Worm (Caenorhabditis elegans) whole organism, late embryonic: Measurements from ENCODE around the gene lec-5.

Source experiments
- C08G9.2 ChIP-seq: sonication (generic microtip); optimal IDR thresholded peaks from 2 replicates; lab custom pipeline; 2016; ENCODE audit warnings: mild to moderate bottlenecking, missing genetic modification characterization, moderate library complexity, missing compliant biosample characterization
- F13H6.1 ChIP-seq: sonication (generic microtip); optimal IDR thresholded peaks from 2 replicates; lab custom pipeline; 2016; ENCODE audit warnings: missing genetic modification characterization, missing compliant biosample characterization
- K02D7.2 ChIP-seq: sonication (generic microtip); optimal IDR thresholded peaks from 2 replicates; lab custom pipeline; 2017; ENCODE audit warnings: mild to moderate bottlenecking, missing genetic modification characterization, missing compliant biosample characterization
- ahr-1 ChIP-seq: sonication (generic microtip); optimal IDR thresholded peaks from 2 replicates; lab custom pipeline; 2016; ENCODE audit warnings: missing genetic modification characterization, missing compliant biosample characterization
- ama-1 ChIP-seq: fragments of 150-350 bp; optimal IDR thresholded peaks from 2 replicates; lab custom pipeline; 2014
- ceh-14 ChIP-seq: sonication (generic microtip); optimal IDR thresholded peaks from 2 replicates; lab custom pipeline; 2016; ENCODE audit warnings: missing genotype, missing genetic modification characterization, missing compliant biosample characterization
- ceh-18 ChIP-seq: sonication (generic microtip); optimal IDR thresholded peaks from 2 replicates; lab custom pipeline; 2016; ENCODE audit warnings: missing genetic modification characterization, missing compliant biosample characterization
- ceh-19 ChIP-seq: fragments of 200-800 bp; sonication (Bioruptor generic); optimal IDR thresholded peaks from 2 replicates; lab custom pipeline; 2018; ENCODE audit warnings: mild to moderate bottlenecking, missing genetic modification characterization, missing compliant biosample characterization
- ceh-2 ChIP-seq: sonication (generic microtip); optimal IDR thresholded peaks from 2 replicates; lab custom pipeline; 2016; ENCODE audit warnings: missing genotype, missing genetic modification characterization, missing compliant biosample characterization
- ceh-22 ChIP-seq: sonication (generic microtip); optimal IDR thresholded peaks from 2 replicates; lab custom pipeline; 2017; ENCODE audit warnings: missing biosample characterization, missing genetic modification characterization
- ceh-30 ChIP-seq: fragments of 150-350 bp; optimal IDR thresholded peaks from 2 replicates; lab custom pipeline; 2014; ENCODE audit warnings: missing biosample characterization, missing genetic modification characterization
- ceh-31 ChIP-seq: sonication (generic microtip); optimal IDR thresholded peaks from 2 replicates; lab custom pipeline; 2016; ENCODE audit warnings: missing genetic modification characterization, missing compliant biosample characterization
- ceh-34 ChIP-seq: sonication (generic microtip); optimal IDR thresholded peaks from 2 replicates; lab custom pipeline; 2016; ENCODE audit warnings: mild to moderate bottlenecking, missing genetic modification characterization, missing compliant biosample characterization
- ceh-45 ChIP-seq: fragments of 200-800 bp; sonication (Bioruptor generic); IDR thresholded peaks from 2 replicates; pipeline ENCODE4 v1.3.6; 2022; ENCODE audit warnings: missing genetic modification reagents, missing genetic modification characterization, missing compliant biosample characterization
- ceh-9 ChIP-seq: sonication (generic microtip); optimal IDR thresholded peaks from 2 replicates; lab custom pipeline; 2016; ENCODE audit warnings: mild to moderate bottlenecking, missing genetic modification characterization, inconsistent platforms, missing compliant biosample characterization
- che-1 ChIP-seq: sonication (generic microtip); optimal IDR thresholded peaks from 2 replicates; lab custom pipeline; 2016; ENCODE audit warnings: mild to moderate bottlenecking, missing genetic modification characterization, missing compliant biosample characterization
- dve-1 ChIP-seq: sonication (generic microtip); optimal IDR thresholded peaks from 2 replicates; lab custom pipeline; 2017; ENCODE audit warnings: antibody characterized with exemption, mild to moderate bottlenecking, missing genetic modification characterization, missing compliant biosample characterization
- elt-2 ChIP-seq: sonication (generic microtip); optimal IDR thresholded peaks from 2 replicates; lab custom pipeline; 2016; ENCODE audit warnings: missing genetic modification reagents, missing genetic modification characterization, missing compliant biosample characterization
- elt-4 ChIP-seq: sonication (generic microtip); optimal IDR thresholded peaks from 2 replicates; lab custom pipeline; 2016; ENCODE audit warnings: missing genetic modification characterization, missing compliant biosample characterization
- eyg-1 ChIP-seq: sonication (generic microtip); optimal IDR thresholded peaks from 2 replicates; lab custom pipeline; 2016; ENCODE audit warnings: missing genotype, missing genetic modification characterization, missing compliant biosample characterization
- fax-1 ChIP-seq: sonication (generic microtip); optimal IDR thresholded peaks from 2 replicates; lab custom pipeline; 2016; ENCODE audit warnings: missing genotype, missing genetic modification characterization, missing compliant biosample characterization
- fkh-10 ChIP-seq: fragments of 150-350 bp; optimal IDR thresholded peaks from 2 replicates; lab custom pipeline; 2014; ENCODE audit warnings: missing biosample characterization, missing genetic modification reagents, missing genetic modification characterization
- fkh-6 ChIP-seq: sonication (generic microtip); optimal IDR thresholded peaks from 2 replicates; lab custom pipeline; 2016; ENCODE audit warnings: missing genetic modification characterization, missing compliant biosample characterization
- gmeb-2 ChIP-seq: sonication (generic microtip); optimal IDR thresholded peaks from 2 replicates; lab custom pipeline; 2016; ENCODE audit warnings: missing genetic modification characterization, inconsistent platforms, missing compliant biosample characterization
- hlh-13 ChIP-seq: fragments of 200-800 bp; sonication (Bioruptor generic); optimal IDR thresholded peaks from 2 replicates; lab custom pipeline; 2018; ENCODE audit warnings: mild to moderate bottlenecking, missing genetic modification characterization, missing compliant biosample characterization
- hlh-30 ChIP-seq: sonication (generic microtip); optimal IDR thresholded peaks from 2 replicates; lab custom pipeline; 2017; ENCODE audit warnings: antibody characterized with exemption, missing genetic modification characterization, missing compliant biosample characterization; ENCODE audit not compliant: insufficient read depth
- hlh-6 ChIP-seq: sonication (generic microtip); optimal IDR thresholded peaks from 2 replicates; lab custom pipeline; 2016; ENCODE audit warnings: missing genotype, missing genetic modification characterization, missing compliant biosample characterization
- madf-2 ChIP-seq: sonication (generic microtip); optimal IDR thresholded peaks from 2 replicates; lab custom pipeline; 2017; ENCODE audit warnings: missing genetic modification characterization, missing compliant biosample characterization
- nfya-1 ChIP-seq: sonication (generic microtip); optimal IDR thresholded peaks from 2 replicates; lab custom pipeline; 2017; ENCODE audit warnings: missing genetic modification characterization, mild to moderate bottlenecking, missing compliant biosample characterization, antibody characterized with exemption, moderate library complexity
- nhr-232 ChIP-seq: sonication (generic microtip); optimal IDR thresholded peaks from 2 replicates; lab custom pipeline; 2016; ENCODE audit warnings: missing genetic modification characterization, missing compliant biosample characterization
- odd-2 ChIP-seq: sonication (generic microtip); optimal IDR thresholded peaks from 2 replicates; lab custom pipeline; 2017; ENCODE audit warnings: antibody characterized with exemption, mild to moderate bottlenecking, missing genetic modification characterization, missing compliant biosample characterization
- pag-3 ChIP-seq: sonication (generic microtip); optimal IDR thresholded peaks from 2 replicates; lab custom pipeline; 2016; ENCODE audit warnings: missing compliant biosample characterization, missing genetic modification characterization, borderline replicate concordance
- pat-9 ChIP-seq: fragments of 200-800 bp; sonication (Bioruptor generic); optimal IDR thresholded peaks from 2 replicates; lab custom pipeline; 2018; ENCODE audit warnings: mild to moderate bottlenecking, missing genetic modification characterization, moderate library complexity, missing compliant biosample characterization
- pax-1 ChIP-seq: fragments of 150-350 bp; optimal IDR thresholded peaks from 2 replicates; lab custom pipeline; 2014; ENCODE audit warnings: missing biosample characterization, missing genetic modification characterization
- pha-2 ChIP-seq: sonication (generic microtip); optimal IDR thresholded peaks from 2 replicates; lab custom pipeline; 2017; ENCODE audit warnings: mild to moderate bottlenecking, missing genetic modification characterization, missing compliant biosample characterization
- pha-4 ChIP-seq: fragments of 150-350 bp; optimal IDR thresholded peaks from 2 replicates; lab custom pipeline; 2018; ENCODE audit warnings: missing biosample characterization, missing genetic modification reagents, missing genetic modification characterization
- pqm-1 ChIP-seq: sonication (generic microtip); optimal IDR thresholded peaks from 2 replicates; lab custom pipeline; 2016; ENCODE audit warnings: missing genetic modification characterization, missing compliant biosample characterization
- pros-1 ChIP-seq: fragments of 150-350 bp; optimal IDR thresholded peaks from 2 replicates; lab custom pipeline; 2014; ENCODE audit warnings: missing biosample characterization, missing genetic modification reagents, missing genetic modification characterization
- ref-2 ChIP-seq: sonication (generic microtip); optimal IDR thresholded peaks from 2 replicates; lab custom pipeline; 2016; ENCODE audit warnings: missing genetic modification characterization, missing compliant biosample characterization
- sdc-2 ChIP-seq: sonication (generic microtip); optimal IDR thresholded peaks from 2 replicates; lab custom pipeline; 2016; ENCODE audit warnings: missing genotype, missing genetic modification characterization, missing compliant biosample characterization
- sox-2 ChIP-seq: fragments of 200-800 bp; sonication (Bioruptor generic); IDR thresholded peaks from 2 replicates; pipeline ENCODE4 v1.3.6; 2022; ENCODE audit warnings: missing genetic modification reagents, missing genetic modification characterization, missing compliant biosample characterization
- sox-4 ChIP-seq: sonication (generic microtip); optimal IDR thresholded peaks from 2 replicates; lab custom pipeline; 2017; ENCODE audit warnings: mild to moderate bottlenecking, missing genetic modification characterization, inconsistent platforms, missing compliant biosample characterization
- tbx-2 ChIP-seq: sonication (generic microtip); optimal IDR thresholded peaks from 2 replicates; lab custom pipeline; 2016; ENCODE audit warnings: missing genetic modification characterization, missing compliant biosample characterization
- tbx-7 ChIP-seq: sonication (generic microtip); optimal IDR thresholded peaks from 2 replicates; lab custom pipeline; 2016; ENCODE audit warnings: missing genotype, missing genetic modification characterization, missing compliant biosample characterization
- ttx-3 ChIP-seq: sonication (generic microtip); optimal IDR thresholded peaks from 2 replicates; lab custom pipeline; 2016; ENCODE audit warnings: missing genetic modification reagents, missing genetic modification characterization, missing compliant biosample characterization
- unc-3 ChIP-seq, 2 experiments: fragments of 200-800 bp in 1 of 2; sonication (Bioruptor generic) in 1 of 2; sonication (generic microtip) in 1 of 2; conservative IDR thresholded peaks in 1 of 2; optimal IDR thresholded peaks in 1 of 2; 2 replicates each; pipeline versions ENCODE4 v1.3.6 to Lab custom; 2016 to 2022; ENCODE audit warnings: missing compliant biosample characterization in 2 of 2, missing genetic modification characterization in 2 of 2, missing genetic modification reagents in 1 of 2
- unc-42 ChIP-seq: sonication (generic microtip); optimal IDR thresholded peaks from 2 replicates; lab custom pipeline; 2016; ENCODE audit warnings: missing genotype, missing genetic modification characterization, missing compliant biosample characterization
- unc-86 ChIP-seq: sonication (generic microtip); optimal IDR thresholded peaks from 2 replicates; lab custom pipeline; 2016; ENCODE audit warnings: missing genetic modification characterization, missing compliant biosample characterization
- zip-5 ChIP-seq: sonication (generic microtip); optimal IDR thresholded peaks from 2 replicates; lab custom pipeline; 2016; ENCODE audit warnings: missing genetic modification characterization, missing compliant biosample characterization
- ztf-16 ChIP-seq: sonication (generic microtip); optimal IDR thresholded peaks from 2 replicates; lab custom pipeline; 2017; ENCODE audit warnings: missing genetic modification characterization, missing compliant biosample characterization

The lec-5 gene

ce11 chrII:5845441-5845840 is 4.5 kb upstream of the lec-5 start, which contains the start of the genes ZK1248.17 and H41C03.3:
TSS of gene ZK1248.17 (minus strand) at chrII:5845541.
TSS of gene H41C03.3 (plus strand) at chrII:5845777.
- no peak for TF ChIP-seq ceh-22 (tag; lab: Kevin White, UChicago)
- no peak for TF ChIP-seq sox-2 (GFP tag; lab: Robert Waterston, UW)
- no peak for TF ChIP-seq ceh-34 (tag; lab: Kevin White, UChicago)
- no peak for TF ChIP-seq odd-2 (tag; lab: Kevin White, UChicago)
- TF ChIP-seq che-1: no peak
- no peak for TF ChIP-seq ceh-9 (tag; lab: Kevin White, UChicago)
- no peak for TF ChIP-seq ceh-2 (tag; lab: Kevin White, UChicago)
- TF ChIP-seq K02D7.2: no peak
- no peak for TF ChIP-seq pha-4 (tag; lab: Kevin White, UChicago)
- no peak for TF ChIP-seq F13H6.1

ce11 chrII:5844694-5845129 is 3.8 kb upstream of the lec-5 start:
- TF ChIP-seq fkh-10 (GFP tag; lab: Kevin White, UChicago) (peak; percentile 73), ahr-1 (tag; lab: Kevin White, UChicago) (peak; percentile 46), dve-1 (tag; lab: Kevin White, UChicago) (peak; percentile 99), elt-4 (tag; lab: Kevin White, UChicago) (no peak), fax-1 (tag; lab: Kevin White, UChicago) (peak; percentile 65), hlh-13 (GFP tag; lab: Kevin White, UChicago) (peak; percentile 17), pros-1 (tag; lab: Kevin White, UChicago) (peak; percentile 87), eyg-1 (tag; lab: Kevin White, UChicago) (peak; percentile 68), ceh-34 (tag; lab: Kevin White, UChicago) (peak; percentile 92), gmeb-2 (tag; lab: Kevin White, UChicago) (peak; percentile 55), pha-2 (tag; lab: Kevin White, UChicago) (peak; percentile 82), unc-42 (tag; lab: Kevin White, UChicago) (peak; percentile 99), pha-4 (tag; lab: Kevin White, UChicago) (no peak), ceh-45 (GFP tag; lab: Robert Waterston, UW) (no peak), tbx-2 (tag; lab: Kevin White, UChicago) (peak; percentile 96), che-1 (peak; percentile 66), fkh-6 (peak; percentile 72), nfya-1 (tag; lab: Kevin White, UChicago) (peak; percentile 92), C08G9.2 (tag; lab: Kevin White, UChicago) (peak; percentile 82), sox-2 (GFP tag; lab: Robert Waterston, UW) (peak; percentile 32), hlh-30 (tag; lab: Kevin White, UChicago) (peak; percentile 60), tbx-7 (tag; lab: Kevin White, UChicago) (peak; percentile 44), sox-4 (peak; percentile 81), ref-2 (tag; lab: Kevin White, UChicago) (peak; percentile 87), ceh-18 (peak; percentile 99), pax-1 (tag; lab: Kevin White, UChicago) (peak; percentile 91), hlh-6 (tag; lab: Kevin White, UChicago) (peak; percentile 65), ama-1 (lab: Kevin White, UChicago) (peak; percentile 100), madf-2 (tag; lab: Kevin White, UChicago) (peak; percentile 81), ceh-30 (tag; lab: Kevin White, UChicago) (peak; percentile 79), ceh-14 (tag; lab: Kevin White, UChicago) (peak; percentile 94), sdc-2 (tag; lab: Kevin White, UChicago) (peak; percentile 74), F13H6.1 (peak; percentile 87), ztf-16 (tag; lab: Kevin White, UChicago) (peak; percentile 83), ceh-31 (tag; lab: Kevin White, UChicago) (peak; percentile 95), pqm-1 (tag; lab: Kevin White, UChicago) (peak; percentile 95), nhr-232 (tag; lab: Kevin White, UChicago) (peak; percentile 46), unc-86 (tag; lab: Kevin White, UChicago) (peak; percentile 83), pat-9 (tag; lab: Kevin White, UChicago) (peak; percentile 83), pag-3 (tag; lab: Kevin White, UChicago) (peak; percentile 70), ttx-3 (tag; lab: Kevin White, UChicago) (peak; percentile 70), unc-3 (GFP tag; conservative IDR thresholded peaks at IDR 0.05; lab: Robert Waterston, UW) (peak; percentile 53; the same call in 1 of the 2 replicates), unc-3 (tag; optimal IDR thresholded peaks at IDR 0.05; lab: Kevin White, UChicago) (peak; percentile 85), elt-2 (tag; lab: Kevin White, UChicago) (peak; percentile 99), ceh-19 (GFP tag; lab: Kevin White, UChicago) (peak; percentile 89), zip-5 (tag; lab: Kevin White, UChicago) (peak; percentile 32)
